Fruit fly (Drosophila melanogaster): ENCODE measurements around the gene a10.

a10 gene

DNA sequence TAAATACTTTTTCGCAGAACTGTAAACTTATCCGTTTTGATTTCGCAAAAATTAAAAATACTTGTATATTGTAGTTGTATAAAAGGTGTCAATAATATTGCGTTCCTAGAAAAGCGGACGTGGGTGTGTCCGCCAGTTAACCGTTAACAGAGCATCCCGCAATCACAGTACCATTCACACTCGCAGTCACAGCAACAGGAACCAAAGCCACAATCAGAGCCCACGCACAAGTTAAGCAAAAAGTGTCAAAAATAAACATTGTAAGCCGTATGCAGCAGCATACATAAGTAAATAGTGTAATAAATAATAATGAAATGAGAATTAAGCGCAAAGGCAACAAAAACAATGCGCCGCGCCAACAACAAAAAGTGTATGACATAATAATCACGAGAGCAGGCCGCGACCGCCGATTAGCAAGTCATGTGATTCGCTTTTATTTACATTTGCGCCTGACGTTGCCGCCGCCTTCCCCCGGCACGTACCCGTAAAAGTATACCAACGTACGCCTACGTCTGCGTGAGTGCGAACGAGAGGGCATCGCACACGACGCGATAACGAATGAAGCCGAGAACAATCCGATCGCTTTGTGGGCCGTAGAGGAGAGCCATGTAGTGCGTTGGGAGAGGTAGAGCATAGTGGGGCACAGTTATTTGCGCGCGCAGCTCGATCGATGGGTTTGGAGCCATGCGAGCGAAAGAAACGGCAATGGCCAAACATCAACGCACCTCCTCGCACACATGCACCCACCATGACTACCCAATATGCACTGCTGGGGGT is 13.6 kb downstream of the a10 start:
- TF ChIP-seq CG33017 (tag; optimal IDR thresholded peaks at IDR 0.05) (peak; percentile 69), CG11617 (GFP tag; optimal IDR thresholded peaks at IDR 0.05) (peak; percentile 28), Hr96 (GFP tag; optimal IDR thresholded peaks at IDR 0.05) (peak; percentile 78), bab1 (GFP tag; optimal IDR thresholded peaks at IDR 0.05) (peak; percentile 74), Clk (GFP tag; optimal IDR thresholded peaks at IDR 0.05) (peak; percentile 38), CG7045 (GFP tag; optimal IDR thresholded peaks at IDR 0.05) (peak; percentile 53), CG1620 (GFP tag; optimal IDR thresholded peaks at IDR 0.05) (peak; percentile 17), Crg-1 (GFP tag; optimal IDR thresholded peaks at IDR 0.05) (peak; percentile 2), CG12768 (GFP tag; optimal IDR thresholded peaks at IDR 0.05) (peak; percentile 92), cic (GFP tag; optimal IDR thresholded peaks at IDR 0.05) (peak; percentile 99), ovo (GFP tag; optimal IDR thresholded peaks at IDR 0.05) (peak; percentile 82), CG5204 (GFP tag; optimal IDR thresholded peaks at IDR 0.05) (peak; percentile 53), kay (GFP tag; ENCODE audit: borderline replicate concordance) (no peak), cnc (optimal IDR thresholded peaks at IDR 0.05) (peak in 1 of 2 experiments; percentile 76), pad (GFP tag; optimal IDR thresholded peaks at IDR 0.05) (peak; percentile 91), tj (GFP tag; optimal IDR thresholded peaks at IDR 0.05) (peak; percentile 92), toe (GFP tag; optimal IDR thresholded peaks at IDR 0.05) (no peak), CG7101 (tag; optimal IDR thresholded peaks at IDR 0.05) (peak; percentile 44), CG14711 (tag; optimal IDR thresholded peaks at IDR 0.05) (no peak), Mnt (GFP tag; optimal IDR thresholded peaks at IDR 0.05) (peak; percentile 92)

DNA sequence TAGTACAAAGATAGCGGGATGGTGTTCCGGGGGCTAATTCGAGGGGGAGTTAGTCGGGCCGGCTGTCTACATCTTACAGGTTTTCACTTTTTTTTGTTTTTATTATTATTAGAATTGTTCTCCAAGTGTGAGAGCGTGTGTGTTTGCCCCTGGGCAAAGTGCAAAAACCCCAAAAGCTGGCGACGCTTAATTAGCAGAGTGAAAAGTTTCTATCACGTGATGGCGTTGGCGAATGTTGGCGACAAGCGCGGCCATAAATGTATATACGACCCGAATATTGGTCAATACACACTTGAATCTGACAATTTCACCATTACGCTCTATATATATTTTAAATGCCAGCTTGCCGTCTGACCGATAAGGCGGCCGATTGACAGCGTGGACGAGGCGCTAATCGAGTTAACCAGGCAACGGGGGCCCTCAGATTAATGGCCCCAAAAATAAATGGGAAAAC is 14.6 kb downstream of the a10 start:
- TF ChIP-seq CG12768 (GFP tag; optimal IDR thresholded peaks at IDR 0.05), result no peak
- no peak for TF ChIP-seq Crg-1 (GFP tag; optimal IDR thresholded peaks at IDR 0.05)
- TF ChIP-seq Hr96 (GFP tag; optimal IDR thresholded peaks at IDR 0.05), result no peak
- peak; percentile 2 for TF ChIP-seq CG33017 (tag; optimal IDR thresholded peaks at IDR 0.05)
- peak; percentile 47 for TF ChIP-seq cic (GFP tag; optimal IDR thresholded peaks at IDR 0.05)
- no peak for TF ChIP-seq CG14711 (tag; optimal IDR thresholded peaks at IDR 0.05)
- TF ChIP-seq tj (GFP tag; optimal IDR thresholded peaks at IDR 0.05), result peak; percentile 12
- no peak for TF ChIP-seq pad (GFP tag; optimal IDR thresholded peaks at IDR 0.05)
- TF ChIP-seq toe (GFP tag; optimal IDR thresholded peaks at IDR 0.05), result peak; percentile 9
- no peak for TF ChIP-seq CG5204 (GFP tag; optimal IDR thresholded peaks at IDR 0.05)
- TF ChIP-seq kay (GFP tag; ENCODE audit: borderline replicate concordance), result peak; percentile 63

DNA sequence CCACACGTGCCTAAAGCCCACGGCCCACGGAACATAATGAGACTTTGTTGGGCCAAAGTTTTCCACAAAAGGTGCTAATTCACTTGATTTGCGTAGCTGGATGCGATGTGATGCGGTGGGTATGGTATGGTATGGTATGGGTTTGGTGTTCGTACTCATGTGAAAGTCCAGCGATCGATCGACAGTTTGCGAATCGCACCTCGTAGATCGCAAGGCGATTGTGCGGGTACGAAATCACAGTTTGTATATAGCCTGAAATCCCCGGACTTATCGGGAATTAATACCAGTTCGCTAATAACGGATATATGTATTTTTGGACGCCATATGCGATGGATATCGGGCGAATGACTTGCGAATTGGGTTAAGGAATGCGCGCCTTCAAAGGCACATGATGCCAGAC is 15.6 kb downstream of the a10 start:
- TF ChIP-seq CG12768 (GFP tag; optimal IDR thresholded peaks at IDR 0.05) (peak; percentile 75), toe (GFP tag; optimal IDR thresholded peaks at IDR 0.05) (no peak), cnc (optimal IDR thresholded peaks at IDR 0.05) (peak in 1 of 2 experiments; percentile 19)

DNA sequence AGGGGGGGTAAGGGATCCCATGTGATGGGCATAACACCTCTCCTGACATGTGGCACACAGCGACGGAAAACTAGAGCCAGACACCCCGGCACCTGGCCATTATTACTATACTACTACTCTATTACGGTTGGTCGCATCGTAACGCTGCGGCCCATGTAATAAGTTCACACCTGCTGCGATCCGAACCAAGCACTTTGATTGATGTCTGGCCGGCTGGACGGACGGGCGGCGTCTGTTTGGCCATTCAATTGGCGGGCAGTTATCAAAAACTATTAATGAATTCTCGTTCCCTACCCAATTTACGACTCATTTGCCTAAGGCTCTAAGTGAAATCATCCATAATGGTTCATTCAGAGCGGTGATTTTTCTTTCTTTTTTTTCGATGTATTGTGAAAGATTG is 16.0 kb downstream of the a10 start:
- TF ChIP-seq Clk (GFP tag; optimal IDR thresholded peaks at IDR 0.05) (no peak), cic (GFP tag; optimal IDR thresholded peaks at IDR 0.05) (peak; percentile 7), kay (GFP tag; ENCODE audit: borderline replicate concordance) (peak; percentile 88), CG11617 (GFP tag; optimal IDR thresholded peaks at IDR 0.05) (no peak)

DNA sequence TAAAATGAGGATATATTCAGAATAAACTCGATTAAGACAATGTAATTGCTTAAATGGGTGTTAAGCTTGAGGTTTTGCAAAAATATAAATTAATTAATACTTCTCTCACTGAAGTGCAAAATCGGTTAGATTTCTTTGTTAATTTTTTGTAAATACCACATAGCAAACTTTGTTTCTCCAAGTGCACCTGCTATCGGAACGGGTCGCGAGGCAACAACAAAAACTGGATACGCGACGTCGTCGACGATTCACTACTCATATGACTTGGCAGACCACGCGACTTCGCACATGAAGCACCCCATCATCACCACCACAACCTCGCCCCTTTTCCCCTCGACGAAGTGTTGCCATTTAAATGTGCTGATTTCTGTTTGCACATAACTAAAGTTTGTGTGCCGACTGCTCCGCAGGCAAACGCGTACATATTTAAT is 16.5 kb downstream of the a10 start:
- peak; percentile 54 for TF ChIP-seq ovo (GFP tag; optimal IDR thresholded peaks at IDR 0.05)
- TF ChIP-seq CG5204 (GFP tag; optimal IDR thresholded peaks at IDR 0.05), result no peak
- TF ChIP-seq CG1620 (GFP tag; optimal IDR thresholded peaks at IDR 0.05), result no peak
- peak; percentile 16 for TF ChIP-seq pad (GFP tag; optimal IDR thresholded peaks at IDR 0.05)
- TF ChIP-seq Crg-1 (GFP tag; optimal IDR thresholded peaks at IDR 0.05), result no peak
- no peak for TF ChIP-seq cnc (optimal IDR thresholded peaks at IDR 0.05)
- TF ChIP-seq CG7101 (tag; optimal IDR thresholded peaks at IDR 0.05), result no peak
- TF ChIP-seq cic (GFP tag; optimal IDR thresholded peaks at IDR 0.05), result peak; percentile 92
- peak; percentile 82 for TF ChIP-seq Mnt (GFP tag; optimal IDR thresholded peaks at IDR 0.05)
- TF ChIP-seq kay (GFP tag; ENCODE audit: borderline replicate concordance), result peak; percentile 94
- TF ChIP-seq CG12768 (GFP tag; optimal IDR thresholded peaks at IDR 0.05), result peak; percentile 63
- TF ChIP-seq tj (GFP tag; optimal IDR thresholded peaks at IDR 0.05), result peak; percentile 75
- peak; percentile 18 for TF ChIP-seq bab1 (GFP tag; optimal IDR thresholded peaks at IDR 0.05)
- no peak for TF ChIP-seq CG14711 (tag; optimal IDR thresholded peaks at IDR 0.05)
- TF ChIP-seq CG7045 (GFP tag; optimal IDR thresholded peaks at IDR 0.05), result peak; percentile 51
- peak; percentile 54 for TF ChIP-seq Clk (GFP tag; optimal IDR thresholded peaks at IDR 0.05)
- peak; percentile 46 for TF ChIP-seq CG33017 (tag; optimal IDR thresholded peaks at IDR 0.05)
- no peak for TF ChIP-seq Hr96 (GFP tag; optimal IDR thresholded peaks at IDR 0.05)
- peak; percentile 7 for TF ChIP-seq CG11617 (GFP tag; optimal IDR thresholded peaks at IDR 0.05)
- TF ChIP-seq toe (GFP tag; optimal IDR thresholded peaks at IDR 0.05), result no peak

DNA sequence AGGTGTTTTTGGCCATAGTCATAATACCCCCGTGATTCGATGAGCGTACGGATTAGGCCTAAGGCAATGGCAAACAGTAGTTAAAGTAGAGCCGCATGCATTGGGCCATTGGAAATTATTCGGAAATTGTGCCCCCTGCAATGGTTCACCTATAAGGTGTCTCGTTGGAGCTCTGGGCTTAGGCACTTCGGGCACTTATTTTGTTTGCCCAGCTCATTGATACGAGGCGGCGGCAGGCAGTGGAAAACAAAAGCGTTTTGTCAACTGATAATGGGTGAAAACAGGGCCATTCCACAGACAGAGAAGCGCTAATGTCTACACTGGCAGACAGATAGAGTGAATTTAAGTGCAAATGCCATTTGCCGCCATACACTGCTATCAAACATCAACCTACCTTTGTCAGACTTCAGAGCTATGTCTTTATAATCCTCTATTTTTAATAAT is 17.3 kb downstream of the a10 start:
- peak; percentile 47 for TF ChIP-seq CG12768 (GFP tag; optimal IDR thresholded peaks at IDR 0.05)
- peak; percentile 37 for TF ChIP-seq CG1620 (GFP tag; optimal IDR thresholded peaks at IDR 0.05)
- TF ChIP-seq ovo (GFP tag; optimal IDR thresholded peaks at IDR 0.05), result peak; percentile 15
- peak; percentile 78 for TF ChIP-seq cic (GFP tag; optimal IDR thresholded peaks at IDR 0.05)
- no peak for TF ChIP-seq cnc (optimal IDR thresholded peaks at IDR 0.05)
- no peak for TF ChIP-seq CG11617 (GFP tag; optimal IDR thresholded peaks at IDR 0.05)
- TF ChIP-seq Clk (GFP tag; optimal IDR thresholded peaks at IDR 0.05), result peak; percentile 29
- peak; percentile 24 for TF ChIP-seq Mnt (GFP tag; optimal IDR thresholded peaks at IDR 0.05)
- TF ChIP-seq toe (GFP tag; optimal IDR thresholded peaks at IDR 0.05), result peak; percentile 39

Data from whole organism, adult.